Worm (Caenorhabditis elegans): ENCODE data around the gene K05F1.8.

DNA sequence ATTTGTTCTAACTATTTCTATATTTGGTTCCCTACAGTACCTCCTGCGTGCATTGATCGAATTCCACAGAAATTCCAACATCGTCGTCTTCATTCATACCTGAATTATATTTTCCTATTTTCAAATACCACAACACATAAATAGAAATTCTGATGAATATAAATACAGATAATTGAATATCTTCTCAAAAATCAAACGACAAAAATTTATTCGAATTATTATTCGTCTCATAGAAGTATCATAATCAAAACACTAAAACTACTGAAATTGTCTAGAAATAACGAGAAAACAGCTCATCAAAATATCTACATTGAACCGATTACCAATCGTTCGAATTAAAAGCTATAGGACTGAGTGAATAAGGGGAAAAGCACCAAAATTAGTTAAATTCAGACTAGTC lies 33.7 kb upstream of the K05F1.8 start, which contains the start of gene gtap-1:
- no peak for TF ChIP-seq scrt-1 (GFP tag; IDR thresholded peaks at IDR 0.05)
- no peak for TF ChIP-seq pes-1 (GFP tag; IDR thresholded peaks at IDR 0.05)
- no peak for TF ChIP-seq aly-1 (tag; optimal IDR thresholded peaks at IDR 0.05)
- TF ChIP-seq ama-1 (optimal IDR thresholded peaks at IDR 0.05): no peak
- TF ChIP-seq flt-1 (GFP tag; IDR thresholded peaks at IDR 0.05): no peak
- TF ChIP-seq sea-1 (GFP tag; conservative IDR thresholded peaks at IDR 0.05): no peak
- TF ChIP-seq ceh-13 (GFP tag; optimal IDR thresholded peaks at IDR 0.05): no peak
- no peak for TF ChIP-seq hmbx-1 (tag; optimal IDR thresholded peaks at IDR 0.05)
- no peak for TF ChIP-seq tbx-11 (GFP tag; IDR thresholded peaks at IDR 0.05)
- no peak for TF ChIP-seq hnd-1 (tag; optimal IDR thresholded peaks at IDR 0.05)
- TF ChIP-seq hmg-4 (GFP tag; optimal IDR thresholded peaks at IDR 0.05): no peak
